Worm (Caenorhabditis elegans) whole organism, L4 larva: ENCODE data around the gene lit-1.

ENCODE experiments used
- D1046.2 ChIP-seq: fragments of 200-800 bp; sonication (Bioruptor generic); IDR thresholded peaks from 2 replicates; pipeline ENCODE4 v1.3.6; 2022; ENCODE audit warnings: missing genetic modification characterization, missing compliant biosample characterization
- F26F4.8 ChIP-seq: fragments of 200-800 bp; sonication (Bioruptor generic); conservative IDR thresholded peaks from 2 replicates; pipeline ENCODE4 v1.3.6; 2022; ENCODE audit warnings: missing genetic modification characterization, missing compliant biosample characterization
- F37D6.2 ChIP-seq: sonication (generic microtip); optimal IDR thresholded peaks from 2 replicates; lab custom pipeline; 2016; ENCODE audit warnings: mild to moderate bottlenecking, missing genetic modification characterization, missing compliant biosample characterization
- F49E8.2 ChIP-seq: sonication (generic microtip); optimal IDR thresholded peaks from 2 replicates; lab custom pipeline; 2016; ENCODE audit warnings: missing compliant biosample characterization, mild to moderate bottlenecking, missing genetic modification characterization, borderline replicate concordance
- Y48G9A.11 ChIP-seq: fragments of 200-800 bp; sonication (Bioruptor generic); IDR thresholded peaks from 2 replicates; pipeline ENCODE4 v1.3.6; 2022; ENCODE audit warnings: missing genetic modification reagents, missing genetic modification characterization, missing compliant biosample characterization
- ceh-20 ChIP-seq: fragments of 200-800 bp; sonication (Bioruptor generic); IDR thresholded peaks from 2 replicates; pipeline ENCODE4 v1.3.6; 2022; ENCODE audit warnings: missing genetic modification reagents, missing genetic modification characterization, missing compliant biosample characterization
- ceh-32 ChIP-seq: sonication (generic microtip); optimal IDR thresholded peaks from 2 replicates; lab custom pipeline; 2016; ENCODE audit warnings: mild to moderate bottlenecking, missing genetic modification characterization, missing compliant biosample characterization; ENCODE audit not compliant: poor library complexity
- ceh-62 ChIP-seq: sonication (generic microtip); optimal IDR thresholded peaks from 2 replicates; lab custom pipeline; 2017; ENCODE audit warnings: missing biosample characterization, missing genetic modification characterization
- ceh-82 ChIP-seq: sonication (generic microtip); optimal IDR thresholded peaks from 2 replicates; lab custom pipeline; 2017; ENCODE audit warnings: missing biosample characterization, missing genetic modification characterization
- cey-2 ChIP-seq: sonication (generic microtip); optimal IDR thresholded peaks from 3 replicates; lab custom pipeline; 2017; ENCODE audit warnings: missing genetic modification characterization, mild to moderate bottlenecking, missing compliant biosample characterization, antibody characterized with exemption, borderline replicate concordance; ENCODE audit not compliant: insufficient read depth
- daf-12 ChIP-seq: fragments of 150-350 bp; optimal IDR thresholded peaks from 2 replicates; lab custom pipeline; 2014; ENCODE audit warnings: missing biosample characterization, missing genetic modification reagents, missing genetic modification characterization
- daf-16 ChIP-seq, 3 experiments: sonication (generic microtip); optimal IDR thresholded peaks; 2 replicates each; lab custom pipeline; 2016 to 2017; ENCODE audit warnings: missing genetic modification characterization in 3 of 3, missing genetic modification reagents in 3 of 3, mild to moderate bottlenecking in 2 of 3, missing compliant biosample characterization in 2 of 3, missing biosample characterization in 1 of 3, moderate library complexity in 1 of 3
- daf-19 ChIP-seq: fragments of 200-800 bp; sonication (Bioruptor generic); conservative IDR thresholded peaks from 2 replicates; pipeline ENCODE4 v1.3.6; 2022; ENCODE audit warnings: missing genetic modification characterization, missing compliant biosample characterization
- dmd-8 ChIP-seq: fragments of 200-800 bp; sonication (Bioruptor generic); IDR thresholded peaks from 2 replicates; pipeline ENCODE4 v1.3.6; 2022; ENCODE audit warnings: missing genetic modification characterization, missing compliant biosample characterization
- dmd-9 ChIP-seq: fragments of 200-800 bp; sonication (Bioruptor generic); IDR thresholded peaks from 2 replicates; pipeline ENCODE4 v1.3.6; 2022; ENCODE audit warnings: missing genetic modification reagents, missing genetic modification characterization, missing compliant biosample characterization
- dpl-1 ChIP-seq: fragments of 150-350 bp; optimal IDR thresholded peaks from 2 replicates; lab custom pipeline; 2014; ENCODE audit warnings: missing biosample characterization, missing genetic modification reagents, missing genetic modification characterization
- duxl-1 ChIP-seq: sonication (generic microtip); optimal IDR thresholded peaks from 2 replicates; lab custom pipeline; 2016; ENCODE audit warnings: mild to moderate bottlenecking, missing genetic modification characterization, moderate library complexity, missing compliant biosample characterization; ENCODE audit not compliant: poor library complexity
- dve-1 ChIP-seq: sonication (generic microtip); optimal IDR thresholded peaks from 2 replicates; lab custom pipeline; 2017; ENCODE audit warnings: antibody characterized with exemption, mild to moderate bottlenecking, missing genetic modification characterization, missing compliant biosample characterization; ENCODE audit not compliant: insufficient read depth
- egl-27 ChIP-seq: sonication (generic microtip); optimal IDR thresholded peaks from 3 replicates; lab custom pipeline; 2017; ENCODE audit warnings: missing biosample characterization, missing genetic modification reagents, missing genetic modification characterization
- fos-1 ChIP-seq: fragments of 150-350 bp; optimal IDR thresholded peaks from 2 replicates; lab custom pipeline; 2014; ENCODE audit warnings: missing biosample characterization, missing genetic modification characterization
- hif-1 ChIP-seq, 2 experiments: sonication (generic microtip); optimal IDR thresholded peaks; 2 replicates each; lab custom pipeline; 2016 to 2017; ENCODE audit warnings: missing compliant biosample characterization in 2 of 2, missing genetic modification characterization in 2 of 2, missing genetic modification reagents in 2 of 2, missing genotype in 2 of 2, mild to moderate bottlenecking in 1 of 2
- hlh-11 ChIP-seq: fragments of 200-800 bp; sonication (Bioruptor generic); optimal IDR thresholded peaks from 2 replicates; lab custom pipeline; 2018; ENCODE audit warnings: mild to moderate bottlenecking, missing genetic modification characterization, missing compliant biosample characterization
- hlh-30 ChIP-seq: sonication (generic microtip); optimal IDR thresholded peaks from 2 replicates; lab custom pipeline; 2017; ENCODE audit warnings: antibody characterized with exemption, mild to moderate bottlenecking, missing genetic modification characterization, missing compliant biosample characterization; ENCODE audit not compliant: insufficient read depth
- hmg-1.1 ChIP-seq: fragments of 200-800 bp; sonication (Bioruptor generic); IDR thresholded peaks from 2 replicates; pipeline ENCODE4 v1.3.6; 2022; ENCODE audit warnings: missing genetic modification reagents, missing genetic modification characterization, missing compliant biosample characterization
- lim-7 ChIP-seq: fragments of 200-800 bp; sonication (Bioruptor generic); IDR thresholded peaks from 2 replicates; pipeline ENCODE4 v1.3.6; 2022; ENCODE audit warnings: missing genetic modification characterization, missing compliant biosample characterization
- lin-1 ChIP-seq: fragments of 200-800 bp; sonication (Bioruptor generic); IDR thresholded peaks from 2 replicates; pipeline ENCODE4 v1.3.6; 2022; ENCODE audit warnings: missing genetic modification reagents, missing genetic modification characterization, missing compliant biosample characterization
- lin-13 ChIP-seq: fragments of 150-350 bp; optimal IDR thresholded peaks from 2 replicates; lab custom pipeline; 2014; ENCODE audit warnings: missing biosample characterization, missing genetic modification reagents, missing genetic modification characterization
- lin-15B ChIP-seq: fragments of 150-350 bp; sonication (generic microtip); optimal IDR thresholded peaks from 3 replicates; lab custom pipeline; 2014; ENCODE audit warnings: missing biosample characterization, missing genetic modification characterization
- lin-38 ChIP-seq: fragments of 200-800 bp; sonication (Bioruptor generic); IDR thresholded peaks from 2 replicates; pipeline ENCODE4 v1.3.6; 2022; ENCODE audit warnings: missing genetic modification reagents, missing genetic modification characterization, missing compliant biosample characterization
- madf-5 ChIP-seq, 2 experiments: fragments of 200-800 bp; sonication (Bioruptor generic); IDR thresholded peaks; 2 replicates each; pipeline ENCODE4 v1.3.6; 2022; ENCODE audit warnings: missing compliant biosample characterization in 2 of 2, missing genetic modification characterization in 2 of 2
- mep-1 ChIP-seq: fragments of 150-350 bp; sonication (generic microtip); optimal IDR thresholded peaks from 3 replicates; lab custom pipeline; 2014; ENCODE audit warnings: missing biosample characterization, missing genetic modification characterization
- mes-2 ChIP-seq: sonication (generic microtip); optimal IDR thresholded peaks from 2 replicates; lab custom pipeline; 2016; ENCODE audit warnings: missing genotype, mild to moderate bottlenecking, missing genetic modification characterization, missing compliant biosample characterization; ENCODE audit not compliant: poor library complexity, severe bottlenecking
- mxl-2 ChIP-seq: fragments of 200-800 bp; sonication (Bioruptor generic); conservative IDR thresholded peaks from 2 replicates; pipeline ENCODE4 v1.3.6; 2022; ENCODE audit warnings: missing genetic modification reagents, missing genetic modification characterization, missing compliant biosample characterization
- nhr-102 ChIP-seq: sonication (generic microtip); optimal IDR thresholded peaks from 2 replicates; lab custom pipeline; 2016; ENCODE audit warnings: mild to moderate bottlenecking, missing genetic modification characterization, moderate library complexity, missing compliant biosample characterization
- nhr-25 ChIP-seq: sonication (generic microtip); optimal IDR thresholded peaks from 2 replicates; lab custom pipeline; 2017; ENCODE audit warnings: missing genetic modification characterization, mild to moderate bottlenecking, missing compliant biosample characterization, antibody characterized with exemption, moderate library complexity, borderline replicate concordance; ENCODE audit not compliant: insufficient read depth
- nhr-41 ChIP-seq: fragments of 200-800 bp; sonication (Bioruptor generic); IDR thresholded peaks from 2 replicates; pipeline ENCODE4 v1.3.6; 2022; ENCODE audit warnings: missing genetic modification reagents, missing genetic modification characterization, missing compliant biosample characterization
- nhr-76 ChIP-seq: fragments of 150-350 bp; optimal IDR thresholded peaks from 2 replicates; lab custom pipeline; 2014; ENCODE audit warnings: missing biosample characterization, missing genetic modification characterization
- pha-4 ChIP-seq, 2 experiments: fragments of 150-350 bp in 1 of 2; fragments of 200-800 bp in 1 of 2; sonication (Bioruptor generic) in 1 of 2; IDR thresholded peaks in 1 of 2; optimal IDR thresholded peaks in 1 of 2; 2 replicates each; pipeline versions ENCODE4 v1.3.6 to Lab custom; 2014 to 2022; ENCODE audit warnings: missing genetic modification characterization in 2 of 2, missing genetic modification reagents in 2 of 2, missing biosample characterization in 1 of 2, missing compliant biosample characterization in 1 of 2
- php-3 ChIP-seq: fragments of 200-800 bp; sonication (Bioruptor generic); IDR thresholded peaks from 2 replicates; pipeline ENCODE4 v1.3.6; 2022; ENCODE audit warnings: missing genetic modification reagents, missing genetic modification characterization, missing compliant biosample characterization
- rbr-2 ChIP-seq: sonication (generic microtip); optimal IDR thresholded peaks from 2 replicates; lab custom pipeline; 2016; ENCODE audit warnings: missing genotype, missing genetic modification characterization, missing compliant biosample characterization
- set-16 ChIP-seq: fragments of 200-800 bp; sonication (Bioruptor generic); IDR thresholded peaks from 2 replicates; pipeline ENCODE4 v1.3.6; 2022; ENCODE audit warnings: missing genetic modification reagents, missing genetic modification characterization, missing compliant biosample characterization
- skn-1 ChIP-seq: fragments of 150-350 bp; optimal IDR thresholded peaks from 2 replicates; lab custom pipeline; 2014; ENCODE audit warnings: missing biosample characterization, missing genetic modification characterization
- snpc-4 ChIP-seq: fragments of 150-350 bp; optimal IDR thresholded peaks from 2 replicates; lab custom pipeline; 2014; ENCODE audit warnings: missing biosample characterization, missing genetic modification characterization
- spr-3 ChIP-seq: fragments of 200-800 bp; sonication (Bioruptor generic); optimal IDR thresholded peaks from 2 replicates; lab custom pipeline; 2018; ENCODE audit warnings: mild to moderate bottlenecking, missing genetic modification characterization, missing compliant biosample characterization
- tag-97 ChIP-seq: fragments of 200-800 bp; sonication (Bioruptor generic); IDR thresholded peaks from 2 replicates; pipeline ENCODE4 v1.3.6; 2022; ENCODE audit warnings: missing genetic modification characterization, missing compliant biosample characterization
- unc-39 ChIP-seq: sonication (generic microtip); optimal IDR thresholded peaks from 2 replicates; lab custom pipeline; 2017; ENCODE audit warnings: missing biosample characterization, missing genetic modification characterization
- zfp-2 ChIP-seq: sonication (generic microtip); optimal IDR thresholded peaks from 2 replicates; lab custom pipeline; 2016; ENCODE audit warnings: mild to moderate bottlenecking, missing genetic modification characterization, missing compliant biosample characterization
- zfp-3 ChIP-seq: fragments of 200-800 bp; sonication (Bioruptor generic); conservative IDR thresholded peaks from 2 replicates; pipeline ENCODE4 v1.3.6; 2022; ENCODE audit warnings: missing genetic modification reagents, missing genetic modification characterization, missing compliant biosample characterization
- ztf-11 ChIP-seq: fragments of 150-350 bp; optimal IDR thresholded peaks from 2 replicates; lab custom pipeline; 2014; ENCODE audit warnings: missing biosample characterization, missing genetic modification characterization

The lit-1 gene

ce11 chrIII:13712854-13713293 is 11.1 kb downstream of the lit-1 start (continued):
- TF ChIP-seq nhr-76 (no peak), daf-12 (no peak), dpl-1 (GFP tag; lab: Kevin White, UChicago) (no peak), F26F4.8 (GFP tag; lab: Robert Waterston, UW) (no peak), F49E8.2 (no peak), pha-4 (GFP tag; IDR thresholded peaks at IDR 0.05; lab: Robert Waterston, UW) (0 out of 2 replicates have a peak, but pooled peaks have one; percentile 14), pha-4 (tag; optimal IDR thresholded peaks at IDR 0.05; lab: Kevin White, UChicago) (no peak), cey-2 (tag; lab: Kevin White, UChicago) (no peak), daf-19 (0 out of 2 replicates have a peak, but pooled peaks have one; percentile 12), D1046.2 (GFP tag; lab: Robert Waterston, UW) (no peak), dmd-8 (GFP tag; lab: Robert Waterston, UW) (no peak), daf-16 (GFP tag; optimal IDR thresholded peaks at IDR 0.05; lab: Kevin White, UChicago) (no peak), daf-16 (tag; optimal IDR thresholded peaks at IDR 0.05; lab: Kevin White, UChicago) (peak; percentile 18), php-3 (GFP tag; lab: Robert Waterston, UW) (no peak), madf-5 (GFP tag; IDR thresholded peaks at IDR 0.05; lab: Robert Waterston, UW) (no peak), rbr-2 (tag; lab: Kevin White, UChicago) (peak; percentile 39), unc-39 (no peak), mep-1 (tag; lab: Kevin White, UChicago) (peak; percentile 41), Y48G9A.11 (no peak), lin-15B (tag; lab: Kevin White, UChicago) (no peak), nhr-25 (tag; lab: Kevin White, UChicago) (no peak), dmd-9 (GFP tag; lab: Robert Waterston, UW) (no peak), snpc-4 (tag; lab: Kevin White, UChicago) (no peak), nhr-102 (tag; lab: Kevin White, UChicago) (peak; percentile 19), lin-13 (GFP tag; lab: Kevin White, UChicago) (no peak), lim-7 (GFP tag; lab: Robert Waterston, UW) (no peak), skn-1 (no peak), lin-38 (GFP tag; lab: Robert Waterston, UW) (no peak), lin-1 (GFP tag; lab: Robert Waterston, UW) (no peak), ceh-82 (tag; lab: Kevin White, UChicago) (no peak), hlh-30 (tag; lab: Kevin White, UChicago) (peak; percentile 40), spr-3 (no peak), ztf-11 (tag; lab: Kevin White, UChicago) (no peak), mes-2 (peak; percentile 23), hmg-1.1 (GFP tag; lab: Robert Waterston, UW) (peak; percentile 30), set-16 (GFP tag; lab: Robert Waterston, UW) (peak; percentile 45), duxl-1 (tag; lab: Kevin White, UChicago) (no peak), egl-27 (tag; lab: Kevin White, UChicago) (no peak), ceh-62 (tag; lab: Kevin White, UChicago) (no peak), F37D6.2 (tag; lab: Kevin White, UChicago) (no peak), mxl-2 (GFP tag; lab: Robert Waterston, UW) (no peak), ceh-20 (no peak), zfp-3 (GFP tag; lab: Robert Waterston, UW) (no peak), nhr-41 (no peak), zfp-2 (tag; lab: Kevin White, UChicago) (no peak), hif-1 (tag; optimal IDR thresholded peaks at IDR 0.05; lab: Kevin White, UChicago) (no peak), hlh-11 (tag; lab: Kevin White, UChicago) (peak; percentile 83), ceh-32 (no peak), tag-97 (GFP tag; lab: Robert Waterston, UW) (no peak), dve-1 (peak; percentile 43), fos-1 (no peak)
